Worm (Caenorhabditis elegans) whole organism, L4/young adult: Measurements from ENCODE around the gene cux-7.

Source experiments
- W03F9.2 ChIP-seq: fragments of 150-350 bp; optimal IDR thresholded peaks from 2 replicates; lab custom pipeline; 2014; ENCODE audit warnings: missing biosample characterization, missing genetic modification characterization
- dao-5 ChIP-seq: sonication (generic microtip); optimal IDR thresholded peaks from 2 replicates; lab custom pipeline; 2016; ENCODE audit warnings: missing genotype, missing genetic modification characterization, moderate library complexity, missing compliant biosample characterization
- him-1 ChIP-seq: sonication (generic microtip); optimal IDR thresholded peaks from 2 replicates; lab custom pipeline; 2016; ENCODE audit warnings: missing genotype, missing genetic modification reagents, missing genetic modification characterization, missing compliant biosample characterization

The cux-7 gene

ce11 chrIII:7508128-7508635, 12.5 kb downstream of the cux-7 start, which contains the start of gene cls-1:
Gene cls-1, plus strand, starts transcription at chrIII:7508178.
- no peak for TF ChIP-seq dao-5 (tag; lab: Kevin White, UChicago)
- TF ChIP-seq him-1 (tag; lab: Kevin White, UChicago) = no peak
- TF ChIP-seq W03F9.2 (tag; lab: Kevin White, UChicago) = no peak

- no peak for TF ChIP-seq dao-5 (tag; lab: Kevin White, UChicago)
- TF ChIP-seq him-1 (tag; lab: Kevin White, UChicago) = no peak
- no peak for TF ChIP-seq W03F9.2 (tag; lab: Kevin White, UChicago)
These were observed 13.7 kb downstream of the cux-7 start for ce11 chrIII:7506983-7507382.

- TF ChIP-seq him-1 (tag; lab: Kevin White, UChicago) (peak; percentile 24), W03F9.2 (tag; lab: Kevin White, UChicago) (peak; percentile 83), dao-5 (tag; lab: Kevin White, UChicago) (no peak)
These were observed 21.2 kb downstream of the cux-7 start, which contains the start of the genes C07H6.9 and sap-140 for ce11 chrIII:7499421-7499902. Gene C07H6.9, minus strand, starts transcription at chrIII:7499471. Gene sap-140, plus strand, starts transcription at chrIII:7499738.

ce11 chrIII:7498346-7498745, 22.3 kb downstream of the cux-7 start:
- peak; percentile 86 for TF ChIP-seq W03F9.2 (tag; lab: Kevin White, UChicago)
- TF ChIP-seq dao-5 (tag; lab: Kevin White, UChicago) = no peak

ce11 chrIII:7497782-7498266, 22.8 kb downstream of the cux-7 start, which contains the start of gene cgh-1:
Gene cgh-1, minus strand, starts transcription at chrIII:7497832.
- TF ChIP-seq W03F9.2 (tag; lab: Kevin White, UChicago) (no peak), him-1 (tag; lab: Kevin White, UChicago) (no peak), dao-5 (tag; lab: Kevin White, UChicago) (no peak)

ce11 chrIII:7495616-7496146, 25.0 kb downstream of the cux-7 start:
- no peak for TF ChIP-seq him-1 (tag; lab: Kevin White, UChicago)
- TF ChIP-seq dao-5 (tag; lab: Kevin White, UChicago) = peak; percentile 30

ce11 chrIII:7494850-7495314, 25.8 kb downstream of the cux-7 start:
- TF ChIP-seq him-1 (tag; lab: Kevin White, UChicago) (no peak), dao-5 (tag; lab: Kevin White, UChicago) (no peak), W03F9.2 (tag; lab: Kevin White, UChicago) (no peak)

- TF ChIP-seq him-1 (tag; lab: Kevin White, UChicago) = no peak
- no peak for TF ChIP-seq dao-5 (tag; lab: Kevin White, UChicago)
- TF ChIP-seq W03F9.2 (tag; lab: Kevin White, UChicago) = no peak
These were observed 28.7 kb downstream of the cux-7 start for ce11 chrIII:7491931-7492330.

- TF ChIP-seq him-1 (tag; lab: Kevin White, UChicago) (no peak), dao-5 (tag; lab: Kevin White, UChicago) (no peak), W03F9.2 (tag; lab: Kevin White, UChicago) (no peak)
These were observed 30.6 kb downstream of the cux-7 start for ce11 chrIII:7490061-7490460.

ce11 chrIII:7489055-7489534, 31.6 kb downstream of the cux-7 start, which contains the start of gene mup-4:
Gene mup-4, minus strand, starts transcription at chrIII:7489105.
- no peak for TF ChIP-seq W03F9.2 (tag; lab: Kevin White, UChicago)
- TF ChIP-seq him-1 (tag; lab: Kevin White, UChicago) = no peak
- TF ChIP-seq dao-5 (tag; lab: Kevin White, UChicago) = no peak

- TF ChIP-seq dao-5 (tag; lab: Kevin White, UChicago) = no peak
- no peak for TF ChIP-seq W03F9.2 (tag; lab: Kevin White, UChicago)
- no peak for TF ChIP-seq him-1 (tag; lab: Kevin White, UChicago)
These were observed 32.3 kb downstream of the cux-7 start for ce11 chrIII:7488303-7488702.

- TF ChIP-seq him-1 (tag; lab: Kevin White, UChicago) (no peak), W03F9.2 (tag; lab: Kevin White, UChicago) (no peak)
These were observed 35.9 kb downstream of the cux-7 start for ce11 chrIII:7484765-7485164.

- no peak for TF ChIP-seq dao-5 (tag; lab: Kevin White, UChicago)
- TF ChIP-seq him-1 (tag; lab: Kevin White, UChicago) = no peak
- no peak for TF ChIP-seq W03F9.2 (tag; lab: Kevin White, UChicago)
These were observed 41.7 kb downstream of the cux-7 start for ce11 chrIII:7478932-7479331.
